Fruit fly (Drosophila melanogaster): ENCODE data around the gene Nop56.

Gene Nop56

dm6 chr3R:22424602-22425190 lies 3.8 kb upstream of the Nop56 start, which contains the start of gene pinta (continued):
- TF ChIP-seq usp (GFP tag; optimal IDR thresholded peaks at IDR 0.05): no peak
- TF ChIP-seq Lpt (GFP tag; optimal IDR thresholded peaks at IDR 0.05): no peak
- no peak for TF ChIP-seq Fer1 (GFP tag; optimal IDR thresholded peaks at IDR 0.05)
- no peak for TF ChIP-seq Xrp1 (GFP tag; IDR thresholded peaks at IDR 0.05)
- peak; percentile 59 for TF ChIP-seq Sry-δ (GFP tag; optimal IDR thresholded peaks at IDR 0.05)
- TF ChIP-seq CG18599 (GFP tag; optimal IDR thresholded peaks at IDR 0.05): no peak
- no peak for TF ChIP-seq maf-S (GFP tag; optimal IDR thresholded peaks at IDR 0.05)
- TF ChIP-seq Stat92E (GFP tag; optimal IDR thresholded peaks at IDR 0.05): no peak
- TF ChIP-seq CG12155 (GFP tag; optimal IDR thresholded peaks at IDR 0.05): peak; percentile 91
- TF ChIP-seq CHES-1-like (GFP tag; optimal IDR thresholded peaks at IDR 0.05): no peak
- peak; percentile 31; the same call in 1 of the 2 replicates for TF ChIP-seq Scr (GFP tag; IDR thresholded peaks at IDR 0.05; ENCODE audit: partially characterized antibody)
- 0 out of 3 replicates have a peak, but pooled peaks have one; percentile 2 for TF ChIP-seq otp (GFP tag; IDR thresholded peaks at IDR 0.05)
- no peak for TF ChIP-seq ttk (GFP tag; IDR thresholded peaks at IDR 0.05)
- no peak for TF ChIP-seq Dip2 (GFP tag; IDR thresholded peaks at IDR 0.05)
- TF ChIP-seq E2f1 (GFP tag; IDR thresholded peaks at IDR 0.05): no peak
- peak; percentile 91 for TF ChIP-seq CG9437 (GFP tag; optimal IDR thresholded peaks at IDR 0.05)

dm6 chr3R:22423996-22424395 lies 3.1 kb upstream of the Nop56 start:
- TF ChIP-seq prd (optimal IDR thresholded peaks at IDR 0.05) (no peak), prd (GFP tag; IDR thresholded peaks at IDR 0.05) (no peak), CG8089 (GFP tag; optimal IDR thresholded peaks at IDR 0.05) (no peak), CG6683 (GFP tag; optimal IDR thresholded peaks at IDR 0.05) (no peak), ase (GFP tag; IDR thresholded peaks at IDR 0.05) (no peak), Xbp1 (GFP tag; optimal IDR thresholded peaks at IDR 0.05) (peak; percentile 14), az2 (GFP tag; optimal IDR thresholded peaks at IDR 0.05) (peak; percentile 4), CG7786 (GFP tag; optimal IDR thresholded peaks at IDR 0.05) (no peak), row (GFP tag; IDR thresholded peaks at IDR 0.05) (peak; percentile 15; the same call in 1 of the 3 replicates), CG17359 (tag; optimal IDR thresholded peaks at IDR 0.05) (no peak), sens (GFP tag) (peak; percentile 54), CG31441 (GFP tag; IDR thresholded peaks at IDR 0.05) (0 out of 2 replicates have a peak, but pooled peaks have one; percentile 12), CG11695 (GFP tag; IDR thresholded peaks at IDR 0.05) (0 out of 3 replicates have a peak, but pooled peaks have one; percentile 33), Sox102F (GFP tag; optimal IDR thresholded peaks at IDR 0.05) (peak; percentile 34), gem (tag; optimal IDR thresholded peaks at IDR 0.05) (peak; percentile 25), rib (GFP tag; IDR thresholded peaks at IDR 0.05) (no peak), CG7357 (GFP tag; IDR thresholded peaks at IDR 0.05) (no peak), en (GFP tag; optimal IDR thresholded peaks at IDR 0.05) (no peak), CG9609 (GFP tag; optimal IDR thresholded peaks at IDR 0.05) (no peak), Xrp1 (GFP tag; IDR thresholded peaks at IDR 0.05) (no peak), Deaf1 (tag; optimal IDR thresholded peaks at IDR 0.05) (no peak), CG12391 (tag; optimal IDR thresholded peaks at IDR 0.05) (peak; percentile 3), dmrt99B (tag; optimal IDR thresholded peaks at IDR 0.05) (peak; percentile 6), CG34376 (GFP tag; optimal IDR thresholded peaks at IDR 0.05) (no peak), CG15073 (GFP tag; optimal IDR thresholded peaks at IDR 0.05) (no peak), CG1603 (tag; optimal IDR thresholded peaks at IDR 0.05) (peak; percentile 20), CG4424 (GFP tag; optimal IDR thresholded peaks at IDR 0.05) (no peak), sisA (GFP tag; IDR thresholded peaks at IDR 0.05) (no peak), Hr39 (optimal IDR thresholded peaks at IDR 0.05) (no peak), sd (tag; optimal IDR thresholded peaks at IDR 0.05) (peak; percentile 17), Drgx (GFP tag; IDR thresholded peaks at IDR 0.05) (peak; percentile 45), CTCF (GFP tag; optimal IDR thresholded peaks at IDR 0.05) (no peak), CG2120 (GFP tag; optimal IDR thresholded peaks at IDR 0.05) (peak; percentile 18), ash1 (GFP tag; optimal IDR thresholded peaks at IDR 0.05) (no peak), CG33557 (GFP tag; optimal IDR thresholded peaks at IDR 0.05) (no peak), gfzf (GFP tag; optimal IDR thresholded peaks at IDR 0.05) (no peak), CG7928 (GFP tag; optimal IDR thresholded peaks at IDR 0.05) (no peak)

All from whole organism, embryonic.